Worm (Caenorhabditis elegans) whole organism, L4/young adult: ENCODE measurements around the gene ZK177.9.

Source experiments
- W03F9.2 ChIP-seq: fragments of 150-350 bp; optimal IDR thresholded peaks from 2 replicates; lab custom pipeline; 2014; ENCODE audit warnings: missing biosample characterization, missing genetic modification characterization
- him-1 ChIP-seq: sonication (generic microtip); optimal IDR thresholded peaks from 2 replicates; lab custom pipeline; 2016; ENCODE audit warnings: missing genotype, missing genetic modification reagents, missing genetic modification characterization, missing compliant biosample characterization

- TF ChIP-seq him-1 (tag; lab: Kevin White, UChicago) (no peak), W03F9.2 (tag; lab: Kevin White, UChicago) (no peak)
These were observed 20.0 kb downstream of the ZK177.9 start for ce11 chrII:5497541-5497940.
